Worm (Caenorhabditis elegans) whole organism, L2 larva: ENCODE results near the gene F45D3.4.

Experiments
- blmp-1 ChIP-seq: sonication (generic microtip); optimal IDR thresholded peaks from 2 replicates; lab custom pipeline; 2017; ENCODE audit warnings: missing genetic modification characterization, mild to moderate bottlenecking, missing compliant biosample characterization, antibody characterized with exemption, moderate library complexity; ENCODE audit not compliant: insufficient read depth
- peb-1 ChIP-seq: fragments of 150-350 bp; optimal IDR thresholded peaks from 2 replicates; lab custom pipeline; 2014; ENCODE audit warnings: missing biosample characterization, missing genetic modification characterization
- skn-1 ChIP-seq: sonication (generic microtip); optimal IDR thresholded peaks from 2 replicates; lab custom pipeline; 2017; ENCODE audit warnings: missing biosample characterization, missing genetic modification characterization
- unc-39 ChIP-seq: fragments of 150-350 bp; optimal IDR thresholded peaks from 2 replicates; lab custom pipeline; 2014; ENCODE audit warnings: missing biosample characterization, missing genetic modification characterization
- unc-62 ChIP-seq: fragments of 150-350 bp; optimal IDR thresholded peaks from 2 replicates; lab custom pipeline; 2014; ENCODE audit warnings: missing biosample characterization, missing genetic modification reagents, missing genetic modification characterization

DNA sequence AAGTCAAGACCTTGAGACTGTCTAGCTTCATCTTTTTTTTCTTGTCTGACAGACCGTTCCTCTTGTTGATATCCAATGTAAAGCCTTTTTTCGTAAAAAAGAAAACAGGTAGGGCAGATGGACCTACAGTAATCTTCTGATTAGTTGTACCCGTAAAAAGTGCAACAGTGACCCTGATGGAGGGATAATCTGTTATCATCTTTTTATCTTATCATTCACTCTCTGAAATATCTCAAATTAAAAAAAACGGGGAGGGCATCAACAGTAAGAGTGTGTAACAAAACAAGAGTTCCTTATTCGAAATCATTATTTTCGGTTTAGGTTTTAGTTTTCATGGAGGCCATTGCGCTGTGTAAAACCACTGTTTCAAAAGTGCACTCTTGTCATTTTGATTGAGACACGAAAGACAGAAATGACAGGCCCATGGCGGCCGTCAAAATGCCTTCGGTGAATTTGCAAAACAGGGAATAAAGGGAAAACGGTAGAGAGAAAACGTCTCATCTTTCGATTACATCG, 19.3 kb downstream of the F45D3.4 start:
- TF ChIP-seq skn-1 (tag; lab: Kevin White, UChicago) (no peak), unc-39 (tag; lab: Kevin White, UChicago) (no peak), peb-1 (tag; lab: Kevin White, UChicago) (no peak), blmp-1 (tag; lab: Kevin White, UChicago) (peak; percentile 88), unc-62 (GFP tag; lab: Kevin White, UChicago) (no peak)
